Fruit fly (Drosophila melanogaster) whole organism, wandering third instar larva: ENCODE data around the gene Myo61F.

ENCODE experiments used
- Abd-B ChIP-seq: fragments of >200 bp; optimal IDR thresholded peaks from 2 replicates; lab custom pipeline; 2017; ENCODE audit warnings: missing biosample characterization, missing genetic modification characterization
- CG32264 ChIP-seq: fragments of 200-800 bp; sonication (Bioruptor generic); optimal IDR thresholded peaks from 2 replicates; lab custom pipeline; 2016; ENCODE audit warnings: missing biosample characterization, missing genetic modification characterization
- CG9705 ChIP-seq: fragments of 200-800 bp; sonication (Bioruptor generic); optimal IDR thresholded peaks from 2 replicates; lab custom pipeline; 2018; ENCODE audit warnings: missing biosample characterization, mild to moderate bottlenecking, missing genetic modification characterization
- CrebA ChIP-seq: fragments of 200-800 bp; sonication (Bioruptor generic); optimal IDR thresholded peaks from 2 replicates; lab custom pipeline; 2016; ENCODE audit warnings: missing biosample characterization, mild to moderate bottlenecking, missing genetic modification characterization, borderline replicate concordance
- Dfd ChIP-seq: fragments of >200 bp; optimal IDR thresholded peaks from 2 replicates; lab custom pipeline; 2017; ENCODE audit warnings: missing biosample characterization, missing genetic modification characterization
- Dif ChIP-seq: fragments of 200-275, 200-300 bp; sonication (Bioruptor generic); optimal IDR thresholded peaks from 2 replicates; lab custom pipeline; 2018; ENCODE audit warnings: missing biosample characterization, missing genetic modification characterization; ENCODE audit not compliant: partially characterized antibody
- GATAd ChIP-seq: sonication (Bioruptor generic); optimal IDR thresholded peaks from 2 replicates; lab custom pipeline; 2016; ENCODE audit warnings: missing biosample characterization, missing genetic modification characterization
- HLH106 ChIP-seq: fragments of 200-800 bp; optimal IDR thresholded peaks from 3 replicates; lab custom pipeline; 2019; ENCODE audit warnings: missing biosample characterization, mild to moderate bottlenecking, missing genetic modification characterization, moderate library complexity
- Hnf4 ChIP-seq: fragments of 200-800 bp; sonication (Bioruptor generic); optimal IDR thresholded peaks from 2 replicates; lab custom pipeline; 2016; ENCODE audit warnings: missing biosample characterization, mild to moderate bottlenecking, missing genetic modification characterization
- Hr78 ChIP-seq: fragments of >200 bp; optimal IDR thresholded peaks from 2 replicates; lab custom pipeline; 2017; ENCODE audit warnings: missing biosample characterization, missing genetic modification characterization
- Hr83 ChIP-seq: fragments of 200-300 bp; sonication (Bioruptor generic); optimal IDR thresholded peaks from 2 replicates; lab custom pipeline; 2016; ENCODE audit warnings: missing biosample characterization, mild to moderate bottlenecking, missing genetic modification characterization, moderate library complexity; ENCODE audit not compliant: poor library complexity, severe bottlenecking
- Jra ChIP-seq: sonication (Bioruptor generic); optimal IDR thresholded peaks from 2 replicates; lab custom pipeline; 2016; ENCODE audit warnings: missing biosample characterization, missing genetic modification characterization
- Mio ChIP-seq: sonication (Bioruptor generic); optimal IDR thresholded peaks from 2 replicates; lab custom pipeline; 2016; ENCODE audit warnings: missing biosample characterization, missing genetic modification characterization
- Myc ChIP-seq: fragments of >200 bp; optimal IDR thresholded peaks from 2 replicates; lab custom pipeline; 2017
- N ChIP-seq: fragments of >200 bp; optimal IDR thresholded peaks from 2 replicates; lab custom pipeline; 2018; ENCODE audit warnings: missing biosample characterization, missing external identifiers, missing genetic modification characterization
- OdsH ChIP-seq: fragments of 200-800 bp; sonication (Bioruptor generic); optimal IDR thresholded peaks from 2 replicates; lab custom pipeline; 2016; ENCODE audit warnings: missing biosample characterization, mild to moderate bottlenecking, missing genetic modification characterization
- Rel ChIP-seq, 2 experiments: fragments of 200-800 bp; sonication (Bioruptor generic) in 1 of 2; optimal IDR thresholded peaks; 2 replicates in 1 of 2; 3 replicates in 1 of 2; lab custom pipeline; 2016 to 2019; ENCODE audit warnings: mild to moderate bottlenecking in 2 of 2, missing biosample characterization in 2 of 2, missing genetic modification characterization in 2 of 2, moderate library complexity in 1 of 2
- Sp1 ChIP-seq: fragments of 200-800 bp; sonication (Bioruptor generic); optimal IDR thresholded peaks from 3 replicates; lab custom pipeline; 2019; ENCODE audit warnings: missing biosample characterization, mild to moderate bottlenecking, missing genetic modification characterization, moderate library complexity
- Vsx2 ChIP-seq: fragments of 200-300, 225-300 bp; sonication (Bioruptor generic); optimal IDR thresholded peaks from 2 replicates; lab custom pipeline; 2018; ENCODE audit warnings: missing biosample characterization, missing genetic modification characterization; ENCODE audit not compliant: partially characterized antibody
- br ChIP-seq: fragments of 200-800 bp; sonication (Bioruptor generic); optimal IDR thresholded peaks from 2 replicates; lab custom pipeline; 2016; ENCODE audit warnings: missing biosample characterization, missing genetic modification characterization
- brk ChIP-seq: fragments of 200-800 bp; sonication (Bioruptor generic); optimal IDR thresholded peaks from 2 replicates; lab custom pipeline; 2016; ENCODE audit warnings: missing biosample characterization, mild to moderate bottlenecking, missing genetic modification characterization
- dl ChIP-seq, 2 experiments: fragments of 175-275, 200-275 bp in 1 of 2; fragments of 200-275 bp in 1 of 2; sonication (Bioruptor generic); optimal IDR thresholded peaks; lab custom pipeline; 2018; ENCODE audit warnings: mild to moderate bottlenecking in 2 of 2, missing biosample characterization in 2 of 2, missing genetic modification characterization in 2 of 2, moderate library complexity in 2 of 2; ENCODE audit not compliant: partially characterized antibody in 2 of 2, insufficient read depth in 1 of 2
- dmrt93B ChIP-seq: fragments of 200-800 bp; sonication (Bioruptor generic); optimal IDR thresholded peaks from 2 replicates; lab custom pipeline; 2018; ENCODE audit warnings: missing biosample characterization, mild to moderate bottlenecking, missing genetic modification characterization
- dsf ChIP-seq: sonication (Bioruptor generic); optimal IDR thresholded peaks from 2 replicates; lab custom pipeline; 2016; ENCODE audit warnings: missing biosample characterization, missing genetic modification characterization, borderline replicate concordance
- ey ChIP-seq: fragments of 200-800 bp; sonication (Bioruptor generic); optimal IDR thresholded peaks from 2 replicates; lab custom pipeline; 2016; ENCODE audit warnings: missing biosample characterization, missing genetic modification characterization
- foxo ChIP-seq, 2 experiments: fragments of 200-800 bp; sonication (Bioruptor generic); optimal IDR thresholded peaks; 2 replicates in 1 of 2; 3 replicates in 1 of 2; lab custom pipeline; 2016 to 2017; ENCODE audit warnings: missing biosample characterization in 2 of 2, missing genetic modification characterization in 2 of 2
- fru ChIP-seq: fragments of 200-800 bp; sonication (Bioruptor generic); optimal IDR thresholded peaks from 3 replicates; lab custom pipeline; 2016; ENCODE audit warnings: missing biosample characterization, mild to moderate bottlenecking, missing genetic modification characterization
- h ChIP-seq: fragments of 200-800 bp; sonication (Bioruptor generic); optimal IDR thresholded peaks from 3 replicates; lab custom pipeline; 2016; ENCODE audit warnings: missing biosample characterization, mild to moderate bottlenecking, missing genetic modification characterization
- jim ChIP-seq: fragments of 175-275, 200-325 bp; sonication (Bioruptor generic); optimal IDR thresholded peaks from 2 replicates; lab custom pipeline; 2016; ENCODE audit warnings: missing biosample characterization, mild to moderate bottlenecking, missing genetic modification characterization
- lola ChIP-seq: fragments of >200 bp; optimal IDR thresholded peaks from 2 replicates; lab custom pipeline; 2017; ENCODE audit warnings: missing biosample characterization, missing genetic modification characterization
- pan ChIP-seq: fragments of >200 bp; optimal IDR thresholded peaks from 2 replicates; lab custom pipeline; 2017
- psq ChIP-seq: fragments of 200-800 bp; sonication (Bioruptor generic); optimal IDR thresholded peaks from 3 replicates; lab custom pipeline; 2017; ENCODE audit warnings: missing biosample characterization, mild to moderate bottlenecking, missing genetic modification characterization, moderate library complexity
- rgr ChIP-seq: fragments of 200-800 bp; sonication (Bioruptor generic); optimal IDR thresholded peaks from 3 replicates; lab custom pipeline; 2016; ENCODE audit warnings: missing biosample characterization, mild to moderate bottlenecking, missing genetic modification characterization
- sage ChIP-seq: fragments of 200-800 bp; sonication (Bioruptor generic); optimal IDR thresholded peaks from 2 replicates; lab custom pipeline; 2016; ENCODE audit warnings: missing biosample characterization, mild to moderate bottlenecking, missing genetic modification characterization
- sv ChIP-seq: fragments of 200-800 bp; sonication (Bioruptor generic); optimal IDR thresholded peaks from 3 replicates; lab custom pipeline; 2016; ENCODE audit warnings: missing biosample characterization, missing genetic modification characterization
- tai ChIP-seq: sonication (Bioruptor generic); optimal IDR thresholded peaks from 2 replicates; lab custom pipeline; 2016; ENCODE audit warnings: missing biosample characterization, missing genetic modification characterization
- usp ChIP-seq: fragments of >200 bp; optimal IDR thresholded peaks from 2 replicates; lab custom pipeline; 2017; ENCODE audit warnings: missing biosample characterization, missing genetic modification characterization
- woc ChIP-seq: sonication (Bioruptor generic); optimal IDR thresholded peaks from 2 replicates; lab custom pipeline; 2016; ENCODE audit warnings: missing biosample characterization, mild to moderate bottlenecking, missing genetic modification characterization

Gene Myo61F

DNA sequence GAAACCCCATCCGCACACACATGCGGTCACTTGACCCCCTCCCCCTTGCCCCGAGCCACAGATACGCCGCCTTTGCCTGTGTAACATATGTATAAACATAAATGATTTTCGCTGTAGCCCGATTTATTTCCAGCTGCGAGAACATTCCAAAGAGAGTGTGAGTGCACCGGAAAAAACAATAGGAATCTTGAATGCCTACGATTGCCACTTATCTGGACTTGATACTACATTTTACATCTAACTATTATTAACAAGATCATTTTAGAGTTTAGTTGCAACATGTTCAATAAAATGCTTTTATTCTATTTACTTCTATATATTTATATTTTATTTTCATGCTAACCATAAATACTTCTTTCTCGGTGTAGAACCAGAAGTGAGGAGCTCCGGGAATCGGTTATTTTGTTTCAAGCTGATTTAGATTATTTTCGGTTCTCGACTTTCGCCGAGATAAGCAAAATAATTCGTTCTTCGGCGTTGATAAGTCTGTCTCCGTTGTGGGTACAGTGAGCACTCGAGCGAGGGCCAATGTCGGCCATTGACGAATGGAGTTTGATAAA lies 18.1 kb upstream of the Myo61F start (continued):
- no peak for TF ChIP-seq Mio
- no peak for TF ChIP-seq dl (GFP tag; optimal IDR thresholded peaks at IDR 0.05; lab: Kevin White, UChicago; ENCODE audit: insufficient read depth in 1 of 2, partially characterized antibody in 2 of 2)

DNA sequence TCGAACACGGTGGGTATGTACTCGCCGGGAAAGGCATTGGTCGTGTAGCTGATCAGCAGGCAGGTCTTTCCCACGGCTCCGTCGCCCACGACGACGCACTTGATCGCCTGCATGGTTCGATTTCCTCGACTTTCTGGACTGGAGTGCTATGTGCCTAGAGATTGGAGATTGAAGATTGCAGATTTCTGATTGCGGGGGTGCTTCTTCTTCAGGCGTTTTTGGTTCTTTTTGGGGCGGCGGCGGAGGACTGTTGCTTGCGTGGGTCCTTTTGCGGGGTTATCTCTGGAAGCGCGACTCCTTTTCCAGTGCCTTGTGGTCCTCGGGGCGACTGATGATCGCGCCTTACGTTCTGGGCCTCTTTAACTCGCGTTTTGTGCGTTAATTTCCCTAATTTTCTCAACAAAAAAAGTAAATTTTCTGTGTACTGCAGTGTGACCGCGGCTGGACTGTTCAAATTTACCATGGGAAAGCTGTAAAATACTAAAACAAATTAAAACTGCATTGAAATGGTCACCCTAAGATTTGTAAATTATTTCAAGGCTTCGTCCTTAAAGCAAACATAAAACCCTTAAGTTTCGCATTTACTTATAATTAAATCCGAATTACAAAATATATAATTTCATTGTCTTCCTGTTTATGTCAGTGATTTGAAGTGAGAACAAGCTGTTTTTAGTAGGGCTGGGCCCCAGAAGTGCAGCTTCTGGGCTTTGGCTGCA lies 15.9 kb upstream of the Myo61F start, which contains the start of the genes Rac1 and Acat2:
Gene Rac1, minus strand, starts transcription at position 450 of the 716 bp plus-strand sequence.
Gene Acat2, plus strand, starts transcription at position 711 of the 716 bp plus-strand sequence.
- peak; percentile 4 for TF ChIP-seq sv (GFP tag; lab: Kevin White, UChicago)
- peak; percentile 32 for TF ChIP-seq Myc
- no peak for TF ChIP-seq pan (lab: Kevin White, UChicago)
- TF ChIP-seq brk: no peak
- no peak for TF ChIP-seq Rel (GFP tag; optimal IDR thresholded peaks at IDR 0.05; lab: Kevin White, UChicago)
- peak; percentile 36 for TF ChIP-seq Rel (tag; optimal IDR thresholded peaks at IDR 0.05; lab: Kevin White, UChicago)

DNA sequence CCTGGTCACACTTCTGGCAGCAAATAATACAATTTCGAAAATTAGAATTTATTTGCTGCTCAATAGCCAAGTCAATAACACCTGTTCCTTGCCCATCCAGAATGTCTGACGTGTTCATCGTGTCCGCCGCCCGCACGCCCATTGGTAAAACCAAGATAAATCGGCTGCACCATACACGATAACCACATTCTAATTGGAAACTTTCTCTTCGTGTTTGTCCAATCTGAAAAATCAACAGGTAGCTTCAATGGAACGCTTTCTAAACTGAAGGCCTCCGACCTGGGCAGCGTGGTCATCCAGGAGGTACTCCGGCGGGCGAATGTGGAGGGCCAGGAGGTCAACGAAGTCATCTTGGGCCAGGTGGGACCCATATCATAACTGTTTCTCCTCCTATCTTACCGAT lies 15.3 kb upstream of the Myo61F start:
- TF ChIP-seq brk: no peak

DNA sequence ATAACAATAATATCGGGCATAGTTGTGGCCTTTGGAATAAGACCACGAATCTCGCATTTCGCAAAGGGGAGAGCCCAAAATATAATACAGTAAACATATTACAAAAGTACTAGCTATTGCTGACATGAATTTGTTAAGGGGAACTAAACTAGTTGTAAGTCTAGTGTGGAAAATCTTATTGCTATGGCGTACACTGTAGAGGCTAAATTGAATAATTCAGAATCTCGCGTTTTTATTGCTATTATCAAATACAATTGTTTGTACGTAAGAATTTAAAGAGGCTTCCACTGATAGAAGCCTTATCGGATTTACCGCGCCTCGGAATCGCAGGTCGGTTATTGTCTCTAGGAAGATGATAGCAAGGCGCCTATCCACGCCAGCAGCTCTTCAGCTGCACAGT lies 13.0 kb upstream of the Myo61F start:
- TF ChIP-seq Mio: no peak
- no peak for TF ChIP-seq OdsH (GFP tag; lab: Kevin White, UChicago)
- TF ChIP-seq jim: no peak

DNA sequence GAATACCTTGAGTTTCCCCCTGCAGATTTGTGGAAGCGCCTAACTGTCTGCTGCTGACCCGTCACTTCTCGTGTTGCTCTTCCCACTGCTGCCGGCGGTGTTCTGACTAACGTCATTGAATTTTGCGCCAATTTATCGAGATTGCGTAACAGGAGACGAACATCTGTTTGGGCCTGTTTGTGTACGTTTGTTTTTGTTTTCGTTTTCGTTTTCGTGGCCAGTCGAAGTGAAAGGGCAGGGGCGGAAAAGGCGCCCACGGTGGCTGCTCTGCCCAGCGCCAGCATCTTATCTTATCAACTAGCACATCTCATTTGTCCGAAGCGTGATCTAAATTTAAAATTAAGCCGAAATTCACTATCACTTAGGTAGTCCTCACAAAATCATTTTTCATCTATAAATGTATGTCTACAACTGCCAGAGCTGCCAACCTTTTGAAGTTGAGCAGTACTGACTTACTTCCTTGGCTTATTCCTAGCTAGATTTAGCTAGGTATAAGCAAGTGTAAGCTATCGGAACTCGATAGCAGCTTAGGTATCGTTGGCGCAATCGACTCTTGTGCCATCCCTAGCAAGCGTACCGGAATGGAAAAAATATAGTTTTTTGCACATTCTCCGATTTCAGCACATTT lies 11.2 kb upstream of the Myo61F start, which contains the start of the genes Ctr9 and Nt5a:
Gene Ctr9, plus strand, starts transcription at position 220 of the 628 bp plus-strand sequence.
Gene Nt5a, minus strand, starts transcription at position 414 of the 628 bp plus-strand sequence.
- TF ChIP-seq rgr (peak; percentile 64), jim (no peak), HLH106 (tag; lab: Kevin White, UChicago) (peak; percentile 55), sv (GFP tag; lab: Kevin White, UChicago) (no peak), fru (GFP tag; lab: Kevin White, UChicago) (no peak), Mio (no peak), Rel (GFP tag; optimal IDR thresholded peaks at IDR 0.05; lab: Kevin White, UChicago) (no peak), Rel (tag; optimal IDR thresholded peaks at IDR 0.05; lab: Kevin White, UChicago) (peak; percentile 66), dl (GFP tag; optimal IDR thresholded peaks at IDR 0.05; lab: Kevin White, UChicago; ENCODE audit: insufficient read depth in 1 of 2, partially characterized antibody in 2 of 2) (no peak), N (GFP tag; lab: Kevin White, UChicago) (no peak), CrebA (no peak), foxo (GFP tag; optimal IDR thresholded peaks at IDR 0.05; lab: Kevin White, UChicago) (peak in 1 of 2 experiments; percentile 69), usp (GFP tag; lab: Kevin White, UChicago) (no peak), sage (no peak), woc (GFP tag; lab: Kevin White, UChicago) (no peak), lola (GFP tag; lab: Kevin White, UChicago) (no peak), ey (GFP tag; lab: Kevin White, UChicago) (peak; percentile 58), CG9705 (GFP tag; lab: Kevin White, UChicago) (peak; percentile 38), dmrt93B (no peak), Hnf4 (GFP tag; lab: Kevin White, UChicago) (no peak), Sp1 (peak; percentile 44), Myc (peak; percentile 90), brk (no peak), Hr78 (GFP tag; lab: Kevin White, UChicago) (no peak), dsf (GFP tag; lab: Kevin White, UChicago) (no peak), Dfd (GFP tag; lab: Kevin White, UChicago) (no peak), tai (GFP tag; lab: Kevin White, UChicago) (no peak), h (GFP tag; lab: Kevin White, UChicago) (no peak), Jra (no peak), Vsx2 (GFP tag; lab: Kevin White, UChicago) (no peak), GATAd (GFP tag; lab: Kevin White, UChicago) (no peak), CG32264 (GFP tag; lab: Kevin White, UChicago) (no peak), psq (GFP tag; lab: Kevin White, UChicago) (peak; percentile 75), Abd-B (GFP tag; lab: Kevin White, UChicago) (no peak), br (GFP tag; lab: Kevin White, UChicago) (no peak), Hr83 (peak; percentile 89), OdsH (GFP tag; lab: Kevin White, UChicago) (peak; percentile 56), pan (lab: Kevin White, UChicago) (no peak), Dif (GFP tag; lab: Kevin White, UChicago) (no peak)
